Worm (Caenorhabditis elegans) whole organism, late embryonic: Measurements from ENCODE around the gene bath-20.
"Not testable (repeated sequence)": the region's sequence is repeated elsewhere in the genome, so short reads cannot be mapped to it uniquely, and the experiment has no call there.

Source experiments
- C08G9.2 ChIP-seq: sonication (generic microtip); optimal IDR thresholded peaks from 2 replicates; lab custom pipeline; 2016; ENCODE audit warnings: mild to moderate bottlenecking, missing genetic modification characterization, moderate library complexity, missing compliant biosample characterization
- C38D4.7 ChIP-seq: fragments of 200-800 bp; sonication (Bioruptor generic); optimal IDR thresholded peaks from 2 replicates; lab custom pipeline; 2018; ENCODE audit warnings: mild to moderate bottlenecking, missing genetic modification characterization, moderate library complexity, missing compliant biosample characterization
- K09A11.1 ChIP-seq: sonication (generic microtip); optimal IDR thresholded peaks from 2 replicates; lab custom pipeline; 2017; ENCODE audit warnings: antibody characterized with exemption, mild to moderate bottlenecking, missing genetic modification characterization, missing compliant biosample characterization; ENCODE audit not compliant: insufficient read depth
- ama-1 ChIP-seq: fragments of 150-350 bp; optimal IDR thresholded peaks from 2 replicates; lab custom pipeline; 2014
- ceh-18 ChIP-seq: sonication (generic microtip); optimal IDR thresholded peaks from 2 replicates; lab custom pipeline; 2016; ENCODE audit warnings: missing genetic modification characterization, missing compliant biosample characterization
- ceh-19 ChIP-seq: fragments of 200-800 bp; sonication (Bioruptor generic); optimal IDR thresholded peaks from 2 replicates; lab custom pipeline; 2018; ENCODE audit warnings: mild to moderate bottlenecking, missing genetic modification characterization, missing compliant biosample characterization
- ceh-24 ChIP-seq: sonication (generic microtip); optimal IDR thresholded peaks from 2 replicates; lab custom pipeline; 2016; ENCODE audit warnings: mild to moderate bottlenecking, missing genetic modification characterization, missing compliant biosample characterization
- ceh-30 ChIP-seq: fragments of 150-350 bp; optimal IDR thresholded peaks from 2 replicates; lab custom pipeline; 2014; ENCODE audit warnings: missing biosample characterization, missing genetic modification characterization
- ceh-31 ChIP-seq: sonication (generic microtip); optimal IDR thresholded peaks from 2 replicates; lab custom pipeline; 2016; ENCODE audit warnings: missing genetic modification characterization, missing compliant biosample characterization
- ceh-45 ChIP-seq: fragments of 200-800 bp; sonication (Bioruptor generic); IDR thresholded peaks from 2 replicates; pipeline ENCODE4 v1.3.6; 2022; ENCODE audit warnings: missing genetic modification reagents, missing genetic modification characterization, missing compliant biosample characterization
- ceh-6 ChIP-seq: fragments of 200-800 bp; sonication (Bioruptor generic); optimal IDR thresholded peaks from 2 replicates; lab custom pipeline; 2018; ENCODE audit warnings: mild to moderate bottlenecking, missing genetic modification characterization, missing compliant biosample characterization
- ceh-9 ChIP-seq: sonication (generic microtip); optimal IDR thresholded peaks from 2 replicates; lab custom pipeline; 2016; ENCODE audit warnings: mild to moderate bottlenecking, missing genetic modification characterization, inconsistent platforms, missing compliant biosample characterization
- dve-1 ChIP-seq: sonication (generic microtip); optimal IDR thresholded peaks from 2 replicates; lab custom pipeline; 2017; ENCODE audit warnings: antibody characterized with exemption, mild to moderate bottlenecking, missing genetic modification characterization, missing compliant biosample characterization
- elt-2 ChIP-seq: sonication (generic microtip); optimal IDR thresholded peaks from 2 replicates; lab custom pipeline; 2016; ENCODE audit warnings: missing genetic modification reagents, missing genetic modification characterization, missing compliant biosample characterization
- elt-4 ChIP-seq: sonication (generic microtip); optimal IDR thresholded peaks from 2 replicates; lab custom pipeline; 2016; ENCODE audit warnings: missing genetic modification characterization, missing compliant biosample characterization
- ets-4 ChIP-seq: sonication (generic microtip); optimal IDR thresholded peaks from 2 replicates; lab custom pipeline; 2016; ENCODE audit warnings: missing genetic modification characterization, missing compliant biosample characterization
- fkh-10 ChIP-seq: fragments of 150-350 bp; optimal IDR thresholded peaks from 2 replicates; lab custom pipeline; 2014; ENCODE audit warnings: missing biosample characterization, missing genetic modification reagents, missing genetic modification characterization
- gmeb-2 ChIP-seq: sonication (generic microtip); optimal IDR thresholded peaks from 2 replicates; lab custom pipeline; 2016; ENCODE audit warnings: missing genetic modification characterization, inconsistent platforms, missing compliant biosample characterization
- hlh-13 ChIP-seq: fragments of 200-800 bp; sonication (Bioruptor generic); optimal IDR thresholded peaks from 2 replicates; lab custom pipeline; 2018; ENCODE audit warnings: mild to moderate bottlenecking, missing genetic modification characterization, missing compliant biosample characterization
- hlh-6 ChIP-seq: sonication (generic microtip); optimal IDR thresholded peaks from 2 replicates; lab custom pipeline; 2016; ENCODE audit warnings: missing genotype, missing genetic modification characterization, missing compliant biosample characterization
- madf-2 ChIP-seq: sonication (generic microtip); optimal IDR thresholded peaks from 2 replicates; lab custom pipeline; 2017; ENCODE audit warnings: missing genetic modification characterization, missing compliant biosample characterization
- mec-3 ChIP-seq: sonication (generic microtip); optimal IDR thresholded peaks from 2 replicates; lab custom pipeline; 2016; ENCODE audit warnings: borderline replicate concordance, missing genetic modification characterization, missing compliant biosample characterization
- nfya-1 ChIP-seq: sonication (generic microtip); optimal IDR thresholded peaks from 2 replicates; lab custom pipeline; 2017; ENCODE audit warnings: missing genetic modification characterization, mild to moderate bottlenecking, missing compliant biosample characterization, antibody characterized with exemption, moderate library complexity
- nhr-11 ChIP-seq: fragments of 150-350 bp; optimal IDR thresholded peaks from 2 replicates; lab custom pipeline; 2014; ENCODE audit warnings: missing biosample characterization, missing genetic modification characterization
- nhr-232 ChIP-seq: sonication (generic microtip); optimal IDR thresholded peaks from 2 replicates; lab custom pipeline; 2016; ENCODE audit warnings: missing genetic modification characterization, missing compliant biosample characterization
- pat-9 ChIP-seq: fragments of 200-800 bp; sonication (Bioruptor generic); optimal IDR thresholded peaks from 2 replicates; lab custom pipeline; 2018; ENCODE audit warnings: mild to moderate bottlenecking, missing genetic modification characterization, moderate library complexity, missing compliant biosample characterization
- pax-1 ChIP-seq: fragments of 150-350 bp; optimal IDR thresholded peaks from 2 replicates; lab custom pipeline; 2014; ENCODE audit warnings: missing biosample characterization, missing genetic modification characterization
- pha-2 ChIP-seq: sonication (generic microtip); optimal IDR thresholded peaks from 2 replicates; lab custom pipeline; 2017; ENCODE audit warnings: mild to moderate bottlenecking, missing genetic modification characterization, missing compliant biosample characterization
- pqm-1 ChIP-seq: sonication (generic microtip); optimal IDR thresholded peaks from 2 replicates; lab custom pipeline; 2016; ENCODE audit warnings: missing genetic modification characterization, missing compliant biosample characterization
- rnt-1 ChIP-seq: sonication (generic microtip); optimal IDR thresholded peaks from 2 replicates; lab custom pipeline; 2016; ENCODE audit warnings: missing genetic modification characterization, missing compliant biosample characterization
- sdc-2 ChIP-seq: sonication (generic microtip); optimal IDR thresholded peaks from 2 replicates; lab custom pipeline; 2016; ENCODE audit warnings: missing genotype, missing genetic modification characterization, missing compliant biosample characterization
- sox-2 ChIP-seq: fragments of 200-800 bp; sonication (Bioruptor generic); IDR thresholded peaks from 2 replicates; pipeline ENCODE4 v1.3.6; 2022; ENCODE audit warnings: missing genetic modification reagents, missing genetic modification characterization, missing compliant biosample characterization
- ttx-3 ChIP-seq: sonication (generic microtip); optimal IDR thresholded peaks from 2 replicates; lab custom pipeline; 2016; ENCODE audit warnings: missing genetic modification reagents, missing genetic modification characterization, missing compliant biosample characterization
- unc-42 ChIP-seq: sonication (generic microtip); optimal IDR thresholded peaks from 2 replicates; lab custom pipeline; 2016; ENCODE audit warnings: missing genotype, missing genetic modification characterization, missing compliant biosample characterization
- unc-55 ChIP-seq: sonication (generic microtip); optimal IDR thresholded peaks from 2 replicates; lab custom pipeline; 2017; ENCODE audit warnings: missing biosample characterization, missing genetic modification reagents, missing genetic modification characterization
- unc-86 ChIP-seq: sonication (generic microtip); optimal IDR thresholded peaks from 2 replicates; lab custom pipeline; 2016; ENCODE audit warnings: missing genetic modification characterization, missing compliant biosample characterization
- ztf-16 ChIP-seq: sonication (generic microtip); optimal IDR thresholded peaks from 2 replicates; lab custom pipeline; 2017; ENCODE audit warnings: missing genetic modification characterization, missing compliant biosample characterization

Gene bath-20

ce11 chrII:2026525-2026924 lies 15.8 kb downstream of the bath-20 start, which contains the start of gene bath-21:
Gene bath-21, minus strand, starts transcription at chrII:2026625.
- TF ChIP-seq nhr-11: no peak
- no peak for TF ChIP-seq ceh-31 (tag; lab: Kevin White, UChicago)
- no peak for TF ChIP-seq ceh-45 (GFP tag; lab: Robert Waterston, UW)
- no peak for TF ChIP-seq hlh-6 (tag; lab: Kevin White, UChicago)
- TF ChIP-seq unc-55: no peak
- TF ChIP-seq rnt-1 (tag; lab: Kevin White, UChicago): no peak
- TF ChIP-seq ttx-3 (tag; lab: Kevin White, UChicago): no peak
- no peak for TF ChIP-seq C38D4.7 (GFP tag; lab: Kevin White, UChicago)
- no peak for TF ChIP-seq nfya-1
- no peak for TF ChIP-seq ceh-24 (tag; lab: Kevin White, UChicago)
- no peak for TF ChIP-seq C08G9.2 (tag; lab: Kevin White, UChicago)
- no peak for TF ChIP-seq elt-4 (tag; lab: Kevin White, UChicago)

- not testable (repeated sequence) for TF ChIP-seq ceh-31, ceh-18, hlh-6 (tag; lab: Kevin White, UChicago)
These were observed 18.8 kb downstream of the bath-20 start, which contains the start of gene cya-2 for ce11 chrII:2023514-2023913. Gene cya-2, minus strand, starts transcription at chrII:2023614.

DNA sequence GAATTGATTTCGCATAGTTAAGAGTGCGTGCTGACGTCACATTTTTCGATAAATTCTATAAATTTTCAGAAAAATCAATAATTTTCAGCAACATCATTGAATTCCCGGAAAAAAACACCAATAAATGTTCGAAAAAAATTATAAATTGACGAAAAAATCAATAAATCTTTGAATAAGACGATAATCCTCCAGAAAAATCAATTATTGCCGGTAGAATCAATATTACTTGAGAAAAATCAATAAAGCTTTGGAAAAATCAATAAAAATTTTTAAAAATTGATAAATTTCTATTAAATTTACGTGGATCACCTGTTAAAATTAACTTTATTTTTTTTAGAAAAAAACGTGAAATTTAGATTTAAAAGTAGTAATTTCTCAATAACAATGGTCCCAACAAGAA lies 28.5 kb downstream of the bath-20 start:
- no peak for TF ChIP-seq ceh-31 (tag; lab: Kevin White, UChicago)
- no peak for TF ChIP-seq pqm-1 (tag; lab: Kevin White, UChicago)
- TF ChIP-seq ets-4: no peak
- TF ChIP-seq nhr-232 (tag; lab: Kevin White, UChicago): no peak
- no peak for TF ChIP-seq K09A11.1 (tag; lab: Kevin White, UChicago)
- no peak for TF ChIP-seq pat-9 (tag; lab: Kevin White, UChicago)
- no peak for TF ChIP-seq pax-1
- TF ChIP-seq hlh-6 (tag; lab: Kevin White, UChicago): no peak
- TF ChIP-seq fkh-10 (GFP tag; lab: Kevin White, UChicago): no peak
- no peak for TF ChIP-seq ceh-9 (tag; lab: Kevin White, UChicago)
- no peak for TF ChIP-seq ceh-19
- TF ChIP-seq C38D4.7 (GFP tag; lab: Kevin White, UChicago): no peak
- no peak for TF ChIP-seq elt-2 (tag; lab: Kevin White, UChicago)
- no peak for TF ChIP-seq hlh-13 (GFP tag; lab: Kevin White, UChicago)
- TF ChIP-seq sdc-2: no peak
- TF ChIP-seq nhr-11: no peak
- no peak for TF ChIP-seq dve-1 (tag; lab: Kevin White, UChicago)

ce11 chrII:2012698-2013097 lies 29.6 kb downstream of the bath-20 start, which contains the start of gene F59H6.15:
Gene F59H6.15, plus strand, starts transcription at chrII:2012998.
- TF ChIP-seq mec-3 (no peak), unc-86 (no peak), madf-2 (tag; lab: Kevin White, UChicago) (no peak), pax-1 (no peak), pqm-1 (tag; lab: Kevin White, UChicago) (no peak), sox-2 (GFP tag; lab: Robert Waterston, UW) (no peak), gmeb-2 (tag; lab: Kevin White, UChicago) (no peak), nfya-1 (no peak), unc-42 (tag; lab: Kevin White, UChicago) (no peak)

- TF ChIP-seq ztf-16 (tag; lab: Kevin White, UChicago): no peak
- TF ChIP-seq hlh-6 (tag; lab: Kevin White, UChicago): no peak
- no peak for TF ChIP-seq rnt-1 (tag; lab: Kevin White, UChicago)
- TF ChIP-seq ceh-30 (tag; lab: Kevin White, UChicago): no peak
- TF ChIP-seq K09A11.1 (tag; lab: Kevin White, UChicago): no peak
- TF ChIP-seq pha-2 (tag; lab: Kevin White, UChicago): no peak
- no peak for TF ChIP-seq ceh-6 (GFP tag; lab: Kevin White, UChicago)
- TF ChIP-seq ama-1 (lab: Kevin White, UChicago): no peak
- TF ChIP-seq ceh-24 (tag; lab: Kevin White, UChicago): no peak
These were observed 31.2 kb downstream of the bath-20 start for ce11 chrII:2011179-2011578.
